Fruit fly (Drosophila melanogaster): ENCODE results near the gene Mdr65.

Gene Mdr65

DNA sequence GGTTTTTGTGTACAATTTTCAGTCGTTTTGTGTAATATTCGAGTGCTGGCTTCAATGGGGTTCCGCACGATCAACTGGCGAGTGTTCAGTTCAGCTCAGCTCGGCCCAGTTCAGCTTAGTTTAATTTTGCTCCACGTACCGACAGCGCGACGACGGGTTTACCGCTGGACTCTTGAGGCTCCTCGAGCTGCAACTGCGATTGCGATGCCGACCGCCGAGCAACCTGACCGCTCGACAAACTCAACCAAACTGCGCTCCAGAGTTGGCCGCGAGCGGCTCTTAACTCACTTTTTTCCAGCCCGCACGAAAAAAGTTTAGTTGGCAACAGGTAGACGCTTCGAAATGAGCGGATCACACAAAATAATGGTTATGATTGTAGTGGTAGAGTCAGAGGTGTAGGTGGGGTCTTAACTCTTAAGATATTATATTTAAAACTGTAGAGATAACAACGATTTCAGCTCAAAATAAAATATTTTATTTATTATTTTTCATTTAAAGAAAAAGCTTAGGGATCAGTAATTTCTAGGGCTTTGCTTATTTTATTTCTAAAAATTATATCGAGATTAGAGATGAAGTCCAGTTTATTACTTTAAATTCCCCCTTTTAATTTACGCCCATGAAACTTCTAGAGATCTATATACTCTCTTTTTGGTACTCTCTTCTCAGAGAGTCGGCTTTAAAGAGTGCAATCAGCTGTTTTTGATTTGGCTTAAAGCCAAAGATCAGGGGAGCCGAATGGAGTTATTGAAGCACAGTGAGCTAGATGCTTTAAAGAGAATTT lies 11.1 kb upstream of the Mdr65 start, which contains the start of gene Best2 (continued):
- TF ChIP-seq CG11294 (GFP tag; IDR thresholded peaks at IDR 0.05) (peak; percentile 88), Smox (GFP tag; optimal IDR thresholded peaks at IDR 0.05) (peak; percentile 95), fd85E (GFP tag; optimal IDR thresholded peaks at IDR 0.05) (peak; percentile 73), dac (GFP tag; optimal IDR thresholded peaks at IDR 0.05) (peak; percentile 75), CG7368 (GFP tag; optimal IDR thresholded peaks at IDR 0.05) (peak; percentile 86), CG15336 (GFP tag; IDR thresholded peaks at IDR 0.05) (peak; percentile 97), vri (GFP tag; optimal IDR thresholded peaks at IDR 0.05) (peak; percentile 91), CG6854 (GFP tag; optimal IDR thresholded peaks at IDR 0.05) (peak; percentile 91), Eip93F (GFP tag; optimal IDR thresholded peaks at IDR 0.05) (peak; percentile 86), ss (GFP tag; optimal IDR thresholded peaks at IDR 0.05) (peak; percentile 93 to 96), CG3919 (GFP tag; optimal IDR thresholded peaks at IDR 0.05) (peak; percentile 93), Blimp-1 (GFP tag; optimal IDR thresholded peaks at IDR 0.05) (peak; percentile 87)

DNA sequence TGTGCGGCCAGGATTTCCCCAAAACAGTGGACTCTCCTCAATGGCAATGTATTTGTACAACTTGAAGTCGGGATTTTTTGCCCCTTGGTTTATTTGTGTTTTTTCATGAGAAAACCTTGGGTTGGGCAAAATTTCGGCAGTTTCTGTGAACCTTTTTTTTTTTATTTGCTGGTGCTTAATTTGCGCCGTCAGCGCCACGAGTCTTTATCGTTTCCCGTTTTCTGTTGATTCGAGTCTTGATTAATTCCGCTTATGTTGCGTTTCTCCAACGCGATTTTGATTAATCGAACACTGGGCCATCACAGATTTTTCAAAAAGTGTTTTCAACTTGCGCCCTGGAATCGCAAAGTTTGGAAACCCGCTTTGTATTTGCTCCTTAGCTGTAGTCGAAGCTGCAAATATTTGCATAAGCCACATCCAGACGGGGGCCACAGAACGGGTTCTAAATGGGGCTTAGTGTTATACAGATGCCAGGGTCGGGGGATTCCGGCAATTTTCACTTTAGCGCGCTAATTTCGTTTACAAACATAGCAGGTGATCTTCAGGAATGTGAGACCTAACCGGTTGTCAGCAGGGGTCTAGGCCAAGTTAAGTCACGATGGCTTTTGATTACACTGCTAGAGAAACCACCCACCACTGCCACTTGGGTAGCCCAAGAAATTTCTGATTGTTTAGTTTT lies 9.0 kb upstream of the Mdr65 start:
- TF ChIP-seq fkh (GFP tag; optimal IDR thresholded peaks at IDR 0.05): peak; percentile 63
- no peak for TF ChIP-seq acj6 (GFP tag; optimal IDR thresholded peaks at IDR 0.05)
- TF ChIP-seq Hr39 (GFP tag; optimal IDR thresholded peaks at IDR 0.05): no peak
- no peak for TF ChIP-seq CG6163 (GFP tag; IDR thresholded peaks at IDR 0.05)
- TF ChIP-seq topi (GFP tag; optimal IDR thresholded peaks at IDR 0.05): peak; percentile 26

DNA sequence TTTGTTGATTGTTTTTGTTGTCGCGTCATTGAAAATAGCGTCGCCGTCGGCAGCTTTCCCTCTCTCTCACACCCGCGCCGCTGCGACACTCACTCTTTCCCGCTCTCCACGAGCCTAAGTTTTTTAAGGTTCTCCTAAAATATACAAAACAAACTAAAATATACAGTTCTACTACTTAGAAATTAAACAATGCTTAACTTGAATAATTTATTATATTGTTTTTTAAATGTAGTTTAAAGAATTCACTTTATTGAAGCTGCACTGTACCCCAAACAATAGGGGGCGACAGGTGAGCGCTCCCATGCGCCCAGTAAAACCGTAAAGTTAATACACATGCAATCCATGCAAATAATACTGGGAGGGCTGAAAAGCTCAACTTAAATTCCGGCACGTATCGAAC lies 8.2 kb upstream of the Mdr65 start:
- TF ChIP-seq svp (GFP tag): peak; percentile 3
- peak; percentile 83 for TF ChIP-seq Eip78C (GFP tag)
- no peak for TF ChIP-seq topi (GFP tag; optimal IDR thresholded peaks at IDR 0.05)

DNA sequence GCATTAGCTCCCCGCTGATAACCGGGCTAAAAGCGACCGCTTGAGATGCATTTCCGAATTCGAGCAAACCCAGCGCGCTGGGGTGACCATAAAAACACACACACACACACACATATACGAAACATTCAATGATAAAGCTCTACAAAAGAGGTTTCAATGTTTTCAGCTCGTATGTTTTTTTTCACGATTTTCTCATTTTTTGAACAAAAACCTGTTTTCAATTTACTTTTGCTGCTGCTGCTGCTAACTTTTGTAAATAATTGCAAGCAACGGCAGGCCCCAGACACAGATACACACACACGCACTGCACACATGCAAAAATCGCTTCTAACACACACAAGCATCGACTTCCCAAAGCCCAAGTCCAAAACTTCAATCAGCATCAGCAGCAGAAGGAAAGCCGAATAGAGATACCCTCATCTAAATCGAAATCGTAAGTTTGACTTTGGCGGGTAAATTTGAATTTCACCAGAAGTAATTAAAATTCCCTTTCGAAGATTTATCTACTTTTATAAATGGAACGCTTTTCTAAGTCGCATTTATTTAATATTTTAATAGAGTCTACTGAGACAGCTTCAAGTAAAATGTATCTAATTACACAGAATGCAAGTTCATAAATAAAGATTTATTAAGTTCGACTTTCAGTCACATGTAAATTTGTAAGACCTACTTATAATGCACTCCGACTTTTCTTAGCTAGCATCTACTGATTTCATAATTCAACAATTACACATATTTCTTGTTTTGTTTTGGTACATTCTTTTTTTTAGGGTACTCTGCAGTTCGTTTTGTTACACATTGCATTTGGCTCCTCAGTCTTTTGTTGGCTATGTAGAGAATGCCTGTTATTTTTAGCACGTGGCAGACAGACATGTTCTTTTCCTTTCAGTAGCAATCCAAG lies 3.9 kb upstream of the Mdr65 start:
- no peak for TF ChIP-seq CG11902 (GFP tag; optimal IDR thresholded peaks at IDR 0.05)
- TF ChIP-seq CG6808 (GFP tag; optimal IDR thresholded peaks at IDR 0.05): no peak
- TF ChIP-seq CG11762 (GFP tag; optimal IDR thresholded peaks at IDR 0.05; ENCODE audit: insufficient read depth): no peak
- TF ChIP-seq achi (GFP tag; optimal IDR thresholded peaks at IDR 0.05): no peak
- peak; percentile 17 for TF ChIP-seq pdm3 (GFP tag; optimal IDR thresholded peaks at IDR 0.05)
- TF ChIP-seq net (GFP tag; optimal IDR thresholded peaks at IDR 0.05): peak; percentile 7
- TF ChIP-seq Sox14 (GFP tag; optimal IDR thresholded peaks at IDR 0.05): peak; percentile 38
- peak; percentile 67; the same call in 1 of the 3 replicates for TF ChIP-seq eg (GFP tag; IDR thresholded peaks at IDR 0.05)
- peak; percentile 19 for TF ChIP-seq Sox102F (GFP tag; optimal IDR thresholded peaks at IDR 0.05)
- 0 out of 2 replicates have a peak, but pooled peaks have one; percentile 12 for TF ChIP-seq Gug (GFP tag; IDR thresholded peaks at IDR 0.05)
- TF ChIP-seq fd85E (GFP tag; optimal IDR thresholded peaks at IDR 0.05): no peak
- TF ChIP-seq CG7368 (GFP tag; optimal IDR thresholded peaks at IDR 0.05): no peak
- no peak for TF ChIP-seq CG3919 (GFP tag; optimal IDR thresholded peaks at IDR 0.05)
- TF ChIP-seq acj6 (GFP tag; optimal IDR thresholded peaks at IDR 0.05): peak; percentile 33
- peak; percentile 60; the same call in 1 of the 2 replicates for TF ChIP-seq CG15336 (GFP tag; IDR thresholded peaks at IDR 0.05)
- no peak for TF ChIP-seq dac (GFP tag; optimal IDR thresholded peaks at IDR 0.05)
- no peak for TF ChIP-seq CG8632 (GFP tag; optimal IDR thresholded peaks at IDR 0.05)
- TF ChIP-seq CG6854 (GFP tag; optimal IDR thresholded peaks at IDR 0.05): peak; percentile 85
- peak; percentile 7 for TF ChIP-seq vri (GFP tag; optimal IDR thresholded peaks at IDR 0.05)
- TF ChIP-seq OdsH (GFP tag; optimal IDR thresholded peaks at IDR 0.05): peak; percentile 16
- TF ChIP-seq svp (GFP tag): peak; percentile 85
- no peak for TF ChIP-seq CG9139 (GFP tag; optimal IDR thresholded peaks at IDR 0.05)
- peak; percentile 31 for TF ChIP-seq dsx (GFP tag; optimal IDR thresholded peaks at IDR 0.05; ENCODE audit: poor library complexity, severe bottlenecking)
- TF ChIP-seq cyc (GFP tag; optimal IDR thresholded peaks at IDR 0.05): peak; percentile 33
- TF ChIP-seq Ets96B (tag; optimal IDR thresholded peaks at IDR 0.05): no peak
- peak in 1 of 2 experiments; percentile 36 for TF ChIP-seq ss (GFP tag; optimal IDR thresholded peaks at IDR 0.05)
- no peak for TF ChIP-seq CG34406 (GFP tag; optimal IDR thresholded peaks at IDR 0.05)
- TF ChIP-seq salr (GFP tag; optimal IDR thresholded peaks at IDR 0.05): peak in 1 of 2 experiments; percentile 46
- TF ChIP-seq Eip93F (GFP tag; optimal IDR thresholded peaks at IDR 0.05): no peak
- no peak for TF ChIP-seq CG11294 (GFP tag; IDR thresholded peaks at IDR 0.05)
- TF ChIP-seq Smox (GFP tag; optimal IDR thresholded peaks at IDR 0.05): peak; percentile 59
- peak; percentile 64 for TF ChIP-seq esn (GFP tag; optimal IDR thresholded peaks at IDR 0.05)

Measured in whole organism, prepupa.